Fruit fly (Drosophila melanogaster) whole organism: Measurements from ENCODE around the gene Pfas.

Experiments
- CG8478 ChIP-seq: fragments of >200 bp; optimal IDR thresholded peaks from 2 replicates; lab custom pipeline; 2018; ENCODE audit warnings: inconsistent platforms
- Dll ChIP-seq: fragments of >200 bp; optimal IDR thresholded peaks from 2 replicates; lab custom pipeline; 2017
- EcR ChIP-seq, 2 experiments: fragments of >200 bp; optimal IDR thresholded peaks; 2 replicates each; lab custom pipeline; 2017; ENCODE audit warnings: missing biosample characterization in 2 of 2, missing genetic modification characterization in 2 of 2, missing genetic modification reagents in 2 of 2
- pan ChIP-seq: fragments of >200 bp; optimal IDR thresholded peaks from 2 replicates; lab custom pipeline; 2017
- psq ChIP-seq: fragments of >200 bp; optimal IDR thresholded peaks from 2 replicates; lab custom pipeline; 2017
- usp ChIP-seq: fragments of >200 bp; optimal IDR thresholded peaks from 2 replicates; lab custom pipeline; 2017; ENCODE audit warnings: missing biosample characterization, missing genetic modification characterization, mixed read lengths

Pfas gene

DNA sequence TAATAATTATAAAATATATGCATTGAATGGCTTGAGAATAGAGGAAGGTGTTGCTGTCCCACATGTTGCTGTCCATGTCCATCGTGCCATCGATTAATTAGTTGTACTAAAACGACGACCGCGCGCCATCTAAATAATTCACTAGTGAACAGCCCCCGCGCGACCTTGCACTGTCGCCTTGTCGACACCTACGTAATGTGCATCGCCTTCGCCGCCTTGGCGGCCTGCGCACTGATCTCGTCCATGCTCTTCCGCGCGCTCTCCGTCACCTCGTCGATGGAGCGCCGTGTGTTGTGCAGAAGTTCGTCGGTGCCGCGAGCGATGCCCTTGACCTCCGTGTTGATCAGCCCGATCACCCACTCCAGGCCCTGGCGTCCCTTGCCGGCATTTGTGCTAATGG lies 1.0 kb upstream of the Pfas start:
- TF ChIP-seq psq (lab: Kevin White, UChicago) (no peak), usp (GFP tag; lab: Kevin White, UChicago) (no peak), EcR (GFP tag; optimal IDR thresholded peaks at IDR 0.05; lab: Kevin White, UChicago) (no peak), Dll (lab: Kevin White, UChicago) (no peak), CG8478 (lab: Kevin White, UChicago) (no peak), pan (lab: Kevin White, UChicago) (no peak)

DNA sequence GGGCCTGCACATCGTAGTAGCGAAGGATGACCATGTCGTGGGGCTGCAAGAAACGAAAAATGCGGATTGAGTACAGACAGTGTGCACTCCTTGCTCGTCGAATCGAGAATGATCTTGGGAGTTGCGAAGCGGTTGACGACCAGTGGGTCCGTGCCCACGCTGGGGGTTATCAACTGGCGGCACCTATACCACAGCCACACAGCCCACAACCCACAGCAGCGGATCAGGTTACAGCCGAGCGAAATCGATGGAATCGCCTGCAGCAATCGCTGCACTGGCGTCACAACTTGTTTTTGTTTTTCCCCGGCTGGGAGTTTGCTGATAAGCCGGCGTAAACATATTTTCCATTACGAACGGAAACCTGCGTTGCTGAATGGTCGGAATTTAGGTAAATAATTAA lies 366 bp downstream of the Pfas start:
- no peak for TF ChIP-seq EcR (GFP tag; optimal IDR thresholded peaks at IDR 0.05; lab: Kevin White, UChicago)
- TF ChIP-seq CG8478 (lab: Kevin White, UChicago): no peak
- TF ChIP-seq pan (lab: Kevin White, UChicago): no peak
- TF ChIP-seq psq (lab: Kevin White, UChicago): no peak
- no peak for TF ChIP-seq Dll (lab: Kevin White, UChicago)
- TF ChIP-seq usp (GFP tag; lab: Kevin White, UChicago): no peak

DNA sequence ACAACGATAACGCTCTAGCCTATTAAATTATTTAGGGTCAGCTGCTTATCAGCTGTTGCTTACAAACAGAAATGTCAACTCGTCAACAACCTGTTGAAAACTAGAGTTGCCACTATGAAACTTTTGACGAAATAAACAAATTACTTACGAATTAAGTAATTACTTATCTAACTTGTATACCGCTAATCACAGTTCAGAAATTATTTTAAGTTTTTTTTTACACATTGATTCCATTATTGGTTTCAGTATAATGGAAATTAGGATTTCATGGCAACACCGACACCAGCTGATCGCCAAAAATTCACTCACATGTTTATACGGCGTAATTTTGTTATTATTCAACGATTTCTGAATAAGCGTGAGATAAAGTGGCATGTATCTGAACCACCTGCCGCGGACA lies 8.0 kb downstream of the Pfas start, which contains the start of the genes CG9117 and CG31643:
CG9117 (minus strand) TSS at position 73 of the 400 bp plus-strand sequence.
CG31643 (plus strand) TSS at position 288 of the 400 bp plus-strand sequence.
- TF ChIP-seq Dll (lab: Kevin White, UChicago) (no peak), usp (GFP tag; lab: Kevin White, UChicago) (no peak), pan (lab: Kevin White, UChicago) (no peak), CG8478 (lab: Kevin White, UChicago) (no peak), EcR (GFP tag; optimal IDR thresholded peaks at IDR 0.05; lab: Kevin White, UChicago) (no peak), psq (lab: Kevin White, UChicago) (no peak)

DNA sequence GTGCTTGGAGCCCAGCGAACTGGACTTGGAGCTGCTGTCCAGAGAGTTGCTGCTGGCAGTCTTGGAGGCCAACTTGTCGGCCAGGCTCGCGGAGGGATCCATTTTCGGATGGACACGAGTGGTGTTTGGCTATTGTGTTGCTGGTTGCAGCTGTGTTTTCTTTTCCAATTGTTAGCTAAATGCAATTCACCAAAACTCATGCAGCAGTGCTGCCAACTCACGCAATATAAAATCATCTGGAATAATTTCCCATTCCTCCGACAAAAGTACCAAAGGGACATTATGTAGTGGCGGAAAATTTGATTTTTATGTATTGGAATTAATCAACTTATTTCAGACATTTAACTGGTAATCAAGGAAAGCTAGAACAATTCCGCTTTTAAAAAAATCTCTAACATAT lies 9.1 kb downstream of the Pfas start, which contains the start of gene mtm:
mtm (minus strand) TSS at position 306 of the 400 bp plus-strand sequence.
- TF ChIP-seq pan (lab: Kevin White, UChicago): no peak
- no peak for TF ChIP-seq CG8478 (lab: Kevin White, UChicago)
- TF ChIP-seq EcR (GFP tag; optimal IDR thresholded peaks at IDR 0.05; lab: Kevin White, UChicago): no peak
- no peak for TF ChIP-seq psq (lab: Kevin White, UChicago)
- no peak for TF ChIP-seq usp (GFP tag; lab: Kevin White, UChicago)
- TF ChIP-seq Dll (lab: Kevin White, UChicago): no peak

DNA sequence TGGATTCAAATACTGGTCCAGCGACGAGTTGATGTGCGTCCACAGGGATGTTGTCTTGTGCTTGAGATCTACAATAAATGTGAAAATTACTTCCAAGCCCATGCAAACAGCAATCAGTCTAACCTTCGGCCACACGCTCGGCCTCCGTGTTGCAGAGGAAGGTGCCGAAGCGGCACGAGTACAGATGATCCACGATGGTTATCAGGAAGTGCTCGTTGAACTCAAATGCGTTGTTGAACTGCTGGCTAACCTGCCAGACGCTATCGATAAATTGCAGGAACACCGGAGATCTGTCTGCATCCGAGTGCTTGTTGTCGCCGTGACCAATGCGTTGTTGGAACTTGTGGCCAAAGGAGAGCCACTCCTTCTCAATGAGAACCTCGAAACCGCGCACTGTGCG lies 10.7 kb downstream of the Pfas start:
- TF ChIP-seq psq (lab: Kevin White, UChicago): no peak
- no peak for TF ChIP-seq CG8478 (lab: Kevin White, UChicago)
- TF ChIP-seq usp (GFP tag; lab: Kevin White, UChicago): no peak
- no peak for TF ChIP-seq EcR (GFP tag; optimal IDR thresholded peaks at IDR 0.05; lab: Kevin White, UChicago)
- TF ChIP-seq pan (lab: Kevin White, UChicago): no peak
- no peak for TF ChIP-seq Dll (lab: Kevin White, UChicago)

- TF ChIP-seq Dll (lab: Kevin White, UChicago): no peak
- TF ChIP-seq psq (lab: Kevin White, UChicago): no peak
- TF ChIP-seq usp (GFP tag; lab: Kevin White, UChicago): no peak
- no peak for TF ChIP-seq CG8478 (lab: Kevin White, UChicago)
- TF ChIP-seq EcR (GFP tag; optimal IDR thresholded peaks at IDR 0.05; lab: Kevin White, UChicago): no peak
- no peak for TF ChIP-seq pan (lab: Kevin White, UChicago)
Observed at dm6 chr2L:6034344-6034743, 11.5 kb downstream of the Pfas start, which contains the start of gene CG9109. TSS of gene CG9109 (minus strand) at chr2L:6034423.

DNA sequence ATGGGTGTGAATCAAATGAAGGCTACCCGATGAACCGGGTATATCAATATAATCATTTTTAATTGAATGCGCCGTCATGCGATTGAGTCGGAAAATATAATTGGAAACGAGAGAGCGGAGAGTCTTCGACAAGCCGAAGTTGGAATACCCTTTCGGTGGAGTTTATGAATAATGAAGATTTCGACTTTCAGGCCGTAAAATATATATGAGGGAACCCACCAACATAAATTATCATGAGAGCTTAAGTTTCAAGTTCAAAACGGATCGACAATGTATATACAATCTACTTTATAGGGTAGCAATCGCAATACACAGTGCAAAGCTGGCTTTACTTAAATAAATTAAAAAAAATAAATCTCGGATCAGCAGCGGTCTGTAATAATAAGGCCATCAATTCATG lies 14.0 kb downstream of the Pfas start:
- TF ChIP-seq EcR (GFP tag; optimal IDR thresholded peaks at IDR 0.05; lab: Kevin White, UChicago): no peak
- no peak for TF ChIP-seq usp (GFP tag; lab: Kevin White, UChicago)
- TF ChIP-seq psq (lab: Kevin White, UChicago): no peak
- no peak for TF ChIP-seq Dll (lab: Kevin White, UChicago)
- TF ChIP-seq pan (lab: Kevin White, UChicago): no peak
- TF ChIP-seq CG8478 (lab: Kevin White, UChicago): no peak

dm6 chr2L:6028712-6029111 lies 17.1 kb downstream of the Pfas start:
- TF ChIP-seq Dll (lab: Kevin White, UChicago): no peak

dm6 chr2L:6024345-6024907 lies 21.4 kb downstream of the Pfas start, which contains the start of gene CG9107:
TSS of gene CG9107 (minus strand) at chr2L:6024539.
- TF ChIP-seq psq (lab: Kevin White, UChicago) (no peak), pan (lab: Kevin White, UChicago) (no peak), usp (GFP tag; lab: Kevin White, UChicago) (no peak), CG8478 (lab: Kevin White, UChicago) (no peak), Dll (lab: Kevin White, UChicago) (no peak)

DNA sequence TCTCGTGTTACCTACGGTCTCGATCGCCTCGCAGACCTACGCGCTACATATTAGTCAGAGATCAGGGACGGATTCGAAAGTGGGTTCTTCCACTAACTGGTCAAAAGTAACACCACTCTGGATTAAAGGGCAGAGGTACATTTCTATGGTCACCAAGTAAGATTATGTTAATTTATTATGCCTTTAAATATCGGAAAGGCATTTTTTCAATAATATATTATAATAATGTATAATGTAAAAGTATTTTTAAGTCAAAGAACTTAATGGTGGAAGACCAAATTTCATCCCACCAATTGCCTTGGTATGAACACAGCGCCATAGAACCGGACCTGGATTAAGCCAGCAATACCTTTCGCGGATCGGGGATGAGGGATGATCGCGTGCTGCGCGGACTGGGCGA lies 23.1 kb downstream of the Pfas start:
- TF ChIP-seq EcR (GFP tag; optimal IDR thresholded peaks at IDR 0.05; lab: Kevin White, UChicago): no peak
- TF ChIP-seq Dll (lab: Kevin White, UChicago): no peak
- no peak for TF ChIP-seq CG8478 (lab: Kevin White, UChicago)
- no peak for TF ChIP-seq usp (GFP tag; lab: Kevin White, UChicago)
- TF ChIP-seq psq (lab: Kevin White, UChicago): no peak
- no peak for TF ChIP-seq pan (lab: Kevin White, UChicago)

DNA sequence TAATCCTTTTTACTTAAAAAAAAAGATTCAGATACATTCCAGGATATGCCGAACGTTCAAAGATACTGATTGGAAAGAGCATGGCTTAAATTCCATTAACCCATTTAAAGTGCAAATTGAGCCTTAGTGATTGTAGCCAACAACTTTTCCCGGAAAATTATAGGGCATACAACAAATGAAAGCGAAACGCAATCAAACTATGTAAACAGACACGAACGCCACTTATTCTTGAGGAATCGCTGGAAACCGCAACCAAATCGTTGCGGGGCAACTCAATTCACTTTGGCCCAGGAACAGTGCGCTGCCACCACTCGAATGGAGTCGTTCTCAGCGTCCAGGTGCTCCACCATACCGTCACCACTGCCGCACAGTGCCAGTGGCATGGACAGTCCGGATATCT lies 25.3 kb downstream of the Pfas start, which contains the start of gene CG13996:
CG13996 (plus strand) TSS at position 301 of the 400 bp plus-strand sequence.
- no peak for TF ChIP-seq psq (lab: Kevin White, UChicago)
- TF ChIP-seq CG8478 (lab: Kevin White, UChicago): no peak
- TF ChIP-seq Dll (lab: Kevin White, UChicago): no peak
- TF ChIP-seq EcR (GFP tag; optimal IDR thresholded peaks at IDR 0.05; lab: Kevin White, UChicago): no peak
- TF ChIP-seq usp (GFP tag; lab: Kevin White, UChicago): no peak
- no peak for TF ChIP-seq pan (lab: Kevin White, UChicago)
